Worm (Caenorhabditis elegans) whole organism, young adult: ENCODE results near the gene clec-64.
A peak's percentile ranks its signal among the peaks of the same experiment; 100 is the strongest.

Source experiments
- aptf-2 ChIP-seq: fragments of 200-800 bp; sonication (Bioruptor generic); conservative IDR thresholded peaks from 2 replicates; pipeline ENCODE4 v1.3.6; 2022; ENCODE audit warnings: missing genetic modification reagents, missing genetic modification characterization, missing compliant biosample characterization
- attf-3 ChIP-seq: fragments of 200-800 bp; sonication (Bioruptor generic); conservative IDR thresholded peaks from 2 replicates; pipeline ENCODE4 v1.3.6; 2022; ENCODE audit warnings: missing genetic modification reagents, missing genetic modification characterization, missing compliant biosample characterization
- dox-1 ChIP-seq: fragments of 200-800 bp; sonication (Bioruptor generic); IDR thresholded peaks from 2 replicates; pipeline ENCODE4 v1.3.6; 2022; ENCODE audit warnings: missing genetic modification reagents, missing genetic modification characterization, missing compliant biosample characterization
- madf-8 ChIP-seq: fragments of 200-800 bp; sonication (Bioruptor generic); conservative IDR thresholded peaks from 2 replicates; pipeline ENCODE4 v1.3.6; 2022; ENCODE audit warnings: missing genetic modification reagents, missing genetic modification characterization, missing compliant biosample characterization
- snpc-1.1 ChIP-seq: sonication (generic microtip); optimal IDR thresholded peaks from 2 replicates; lab custom pipeline; 2017; ENCODE audit warnings: missing genetic modification characterization, mild to moderate bottlenecking, missing compliant biosample characterization, antibody characterized with exemption, moderate library complexity, missing genotype, missing genetic modification reagents; ENCODE audit not compliant: insufficient read depth
- snpc-4 ChIP-seq, 5 experiments: fragments of 150-350 bp in 1 of 5; sonication (generic microtip) in 4 of 5; optimal IDR thresholded peaks; 2 replicates each; lab custom pipeline; 2014 to 2018; ENCODE audit warnings: missing genetic modification characterization in 5 of 5, missing biosample characterization in 3 of 5, antibody characterized with exemption in 2 of 5, mild to moderate bottlenecking in 2 of 5, missing compliant biosample characterization in 2 of 5, missing genotype in 2 of 5, moderate library complexity in 2 of 5, missing genetic modification reagents in 1 of 5
- sptf-2 ChIP-seq: fragments of 200-800 bp; sonication (Bioruptor generic); optimal IDR thresholded peaks from 2 replicates; lab custom pipeline; 2018; ENCODE audit warnings: mild to moderate bottlenecking, missing genetic modification characterization, missing compliant biosample characterization
- zfh-2 ChIP-seq: fragments of 200-800 bp; sonication (Bioruptor generic); conservative IDR thresholded peaks from 2 replicates; pipeline ENCODE4 v1.3.6; 2022; ENCODE audit warnings: missing genetic modification reagents, missing genetic modification characterization, missing compliant biosample characterization
- ztf-25 ChIP-seq: fragments of 200-800 bp; sonication (Bioruptor generic); IDR thresholded peaks from 2 replicates; pipeline ENCODE4 v1.3.6; 2022; ENCODE audit warnings: missing genetic modification reagents, missing genetic modification characterization, missing compliant biosample characterization

Gene clec-64

DNA sequence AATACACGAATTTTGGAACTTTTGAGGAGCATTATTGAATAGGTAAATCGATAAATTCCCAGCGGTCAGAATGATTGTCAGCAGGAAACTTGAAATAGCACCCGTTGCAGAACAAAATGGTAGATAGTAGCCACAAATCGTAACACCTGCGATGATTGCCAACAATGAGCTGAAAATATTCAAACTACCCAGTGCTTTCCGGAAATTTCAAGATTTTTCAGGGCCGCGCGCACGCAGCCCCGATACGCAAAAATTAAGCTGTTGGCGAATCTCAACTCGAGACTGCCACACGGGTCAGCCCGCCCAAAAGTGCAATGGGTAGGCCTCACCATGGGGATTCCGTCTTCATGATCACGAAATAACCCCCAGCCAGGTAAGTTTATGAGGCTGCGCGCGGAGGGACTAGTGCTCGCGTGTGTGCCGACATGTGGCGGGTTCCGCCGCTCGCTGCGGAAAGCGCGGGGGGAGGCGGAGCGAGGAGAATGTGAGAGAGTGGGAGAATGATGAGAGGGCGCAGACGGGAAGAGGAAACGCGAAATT, 46.6 kb downstream of the clec-64 start (continued):
- TF ChIP-seq dox-1 (GFP tag; lab: Robert Waterston, UW), result peak; percentile 99
- peak; percentile 98 for TF ChIP-seq snpc-1.1 (tag; lab: Kevin White, UChicago)
- peak; percentile 93 for TF ChIP-seq sptf-2 (GFP tag; lab: Kevin White, UChicago)
- TF ChIP-seq attf-3 (GFP tag; lab: Robert Waterston, UW), result peak; percentile 82; the same call in 1 of the 2 replicates
- TF ChIP-seq aptf-2 (GFP tag; lab: Robert Waterston, UW), result peak; percentile 77; the same call in 1 of the 2 replicates
- peak; percentile 73 for TF ChIP-seq madf-8

DNA sequence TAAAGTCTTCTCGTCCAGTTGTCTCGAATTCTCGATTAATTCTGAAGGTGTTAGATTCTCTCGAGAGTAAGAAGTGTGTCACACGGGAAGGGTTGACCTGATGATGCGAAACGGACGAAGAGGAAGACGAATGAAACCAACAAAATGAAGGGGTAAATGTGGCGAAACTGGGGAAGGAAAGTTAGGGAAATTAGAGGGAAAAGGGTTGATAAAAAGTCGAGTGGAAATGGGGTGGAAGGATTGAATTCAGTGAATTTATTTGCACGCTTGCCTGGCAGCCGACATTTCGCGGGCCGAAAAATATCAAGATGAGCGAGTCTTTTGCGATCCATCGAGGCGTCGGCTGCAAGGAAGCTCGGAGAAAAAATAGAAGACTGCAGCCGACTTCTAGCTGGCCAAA, 50.1 kb downstream of the clec-64 start, which contains the start of gene F58G1.7:
TSS of gene F58G1.7 (minus strand) at position 101 of the 400 bp plus-strand sequence.
- TF ChIP-seq snpc-4 (GFP tag; optimal IDR thresholded peaks at IDR 0.05; lab: Kevin White, UChicago), result no peak
- TF ChIP-seq snpc-4 (tag; optimal IDR thresholded peaks at IDR 0.05; lab: Kevin White, UChicago), result peak in 2 of 4 experiments; percentile 35 to 68
- 0 out of 2 replicates have a peak, but pooled peaks have one; percentile 20 for TF ChIP-seq zfh-2
- no peak for TF ChIP-seq ztf-25 (GFP tag; lab: Robert Waterston, UW)
